Fruit fly (Drosophila melanogaster): ENCODE measurements around the gene RpL9.

DNA sequence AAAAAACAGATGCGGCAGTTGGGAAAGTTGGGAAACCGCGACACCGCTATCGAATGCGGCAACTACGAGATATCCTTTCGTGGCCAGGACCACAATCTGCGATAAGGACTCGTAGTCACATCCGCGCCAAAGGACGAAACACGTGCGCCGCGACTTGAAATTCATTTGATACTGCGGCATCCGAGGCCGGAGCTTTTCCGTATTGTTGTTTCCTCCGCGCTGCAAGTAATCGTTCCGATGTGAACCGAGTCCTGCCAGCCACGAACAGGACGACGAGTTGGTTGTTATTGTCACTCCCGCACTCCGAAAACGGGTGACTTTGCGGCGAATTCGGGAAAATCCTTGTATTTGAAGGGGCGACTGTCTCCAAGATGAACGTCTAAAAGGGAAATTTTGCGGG is 40.0 kb downstream of the RpL9 start, which contains the start of gene dpr2:
- TF ChIP-seq E2f2 (GFP tag; IDR thresholded peaks at IDR 0.05), result no peak
- TF ChIP-seq exex (tag; optimal IDR thresholded peaks at IDR 0.05), result no peak

All from whole organism, embryonic.